Worm (Caenorhabditis elegans): Measurements from ENCODE around the gene idpc-3.

The idpc-3 gene

DNA sequence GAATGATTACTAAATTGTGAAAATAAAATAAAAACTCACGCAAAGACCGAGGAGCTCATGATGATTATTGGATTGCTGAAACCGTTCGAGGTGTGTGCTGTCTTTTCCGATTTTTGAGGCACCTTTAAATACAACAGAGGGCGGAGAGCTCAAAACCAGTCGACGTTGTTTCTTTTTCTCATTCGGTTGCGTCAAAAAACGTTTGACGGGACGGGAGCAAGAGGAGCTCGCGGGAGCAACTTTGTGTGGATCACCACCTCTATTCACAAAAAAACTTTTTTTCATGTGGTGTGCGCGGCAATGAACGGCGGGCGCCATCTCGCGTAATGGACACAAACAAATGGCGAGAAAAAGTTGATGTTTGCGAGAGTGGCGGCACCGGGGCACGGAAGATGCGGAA lies at the start of gene idpc-3:
Gene idpc-3, minus strand, starts transcription at position 101 of the 400 bp plus-strand sequence.
- TF ChIP-seq tab-1 (GFP tag; IDR thresholded peaks at IDR 0.05) = no peak
- no peak for TF ChIP-seq ztf-23 (GFP tag; IDR thresholded peaks at IDR 0.05)

DNA sequence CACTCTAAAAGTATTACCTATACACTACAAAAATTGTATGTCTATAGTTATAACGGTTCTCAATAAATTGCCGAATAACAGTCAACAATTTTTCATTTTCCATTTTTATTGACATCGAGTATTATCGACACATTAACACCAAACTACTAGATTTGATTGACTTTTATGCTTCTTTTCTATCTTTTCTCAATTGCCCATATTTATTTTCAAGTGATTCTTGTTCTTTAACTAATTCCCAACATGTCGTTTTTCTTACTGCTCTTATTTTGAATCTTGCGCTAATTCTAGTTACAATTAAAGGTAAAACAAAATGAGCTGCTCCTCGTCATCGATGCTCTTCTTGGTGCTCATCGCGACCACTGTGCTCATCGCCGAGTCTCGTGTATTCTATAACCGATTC lies 49.0 kb upstream of the idpc-3 start, which contains the start of gene cthd-1:
Gene cthd-1, plus strand, starts transcription at position 301 of the 400 bp plus-strand sequence.
- TF ChIP-seq cog-1 (tag; optimal IDR thresholded peaks at IDR 0.05) (no peak), ztf-29 (GFP tag; IDR thresholded peaks at IDR 0.05) (no peak), ref-1 (GFP tag; conservative IDR thresholded peaks at IDR 0.05) (no peak), flt-1 (GFP tag; IDR thresholded peaks at IDR 0.05) (no peak), ztf-23 (GFP tag; IDR thresholded peaks at IDR 0.05) (no peak), klf-2 (GFP tag; conservative IDR thresholded peaks at IDR 0.05) (no peak), tab-1 (GFP tag; IDR thresholded peaks at IDR 0.05) (no peak), T22C8.4 (GFP tag; IDR thresholded peaks at IDR 0.05) (no peak), med-1 (GFP tag; optimal IDR thresholded peaks at IDR 0.05; ENCODE audit: insufficient read depth) (no peak)

DNA sequence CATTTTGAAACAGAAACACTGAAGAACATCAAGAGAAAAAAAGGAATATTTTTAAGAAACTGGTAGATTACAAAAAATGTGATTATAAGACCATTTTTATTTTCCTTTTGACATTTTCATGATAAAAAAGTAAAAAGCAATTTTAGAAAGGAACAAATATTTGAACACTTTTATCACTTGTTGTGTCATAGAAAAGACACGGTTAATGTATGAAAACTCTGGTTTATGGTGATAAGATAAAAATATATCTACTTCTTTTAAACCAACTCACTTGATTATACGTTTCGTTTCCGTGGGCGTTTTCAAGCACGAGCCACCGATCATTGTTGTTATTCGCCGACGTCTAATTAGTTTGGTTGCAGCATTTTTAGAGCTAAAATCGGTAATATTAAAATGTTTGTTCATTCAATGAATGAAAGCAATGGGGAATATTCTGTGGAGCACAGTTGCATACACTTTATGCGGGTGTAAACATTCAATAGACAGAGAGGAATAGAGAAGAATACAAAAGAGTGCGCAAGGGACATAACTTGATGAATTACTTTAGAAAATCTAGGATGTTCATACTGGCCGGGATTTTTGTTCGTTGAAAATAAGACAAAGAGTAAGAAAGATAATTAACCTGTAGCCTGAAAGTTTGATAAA lies 44.3 kb upstream of the idpc-3 start, which contains the start of gene sulp-8:
Gene sulp-8, minus strand, starts transcription at position 469 of the 645 bp plus-strand sequence.
- TF ChIP-seq T22C8.4 (GFP tag; IDR thresholded peaks at IDR 0.05) (no peak), ztf-29 (GFP tag; IDR thresholded peaks at IDR 0.05) (no peak)

DNA sequence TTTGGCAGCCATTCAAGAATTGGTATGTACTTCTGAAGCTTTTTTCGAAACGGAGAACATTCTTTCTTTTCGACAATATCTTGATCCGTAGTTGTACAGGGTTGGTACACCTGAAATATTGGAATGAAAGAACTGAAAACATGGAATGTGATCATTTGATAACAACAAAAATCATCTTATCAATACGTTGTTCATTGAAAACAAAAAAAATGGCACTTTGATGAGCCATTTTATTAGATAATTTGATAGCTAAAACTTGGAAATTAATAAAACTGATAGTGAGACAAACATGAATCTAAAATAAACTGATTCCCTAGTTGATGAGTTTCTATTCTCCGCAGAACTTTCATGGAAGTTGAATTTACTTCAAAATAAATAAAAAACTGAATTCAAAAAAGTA lies 43.5 kb upstream of the idpc-3 start:
- TF ChIP-seq ref-1 (GFP tag; conservative IDR thresholded peaks at IDR 0.05) (no peak), flt-1 (GFP tag; IDR thresholded peaks at IDR 0.05) (no peak), klf-2 (GFP tag; conservative IDR thresholded peaks at IDR 0.05) (no peak), cog-1 (tag; optimal IDR thresholded peaks at IDR 0.05) (no peak), med-1 (GFP tag; optimal IDR thresholded peaks at IDR 0.05; ENCODE audit: insufficient read depth) (no peak), tab-1 (GFP tag; IDR thresholded peaks at IDR 0.05) (no peak), T22C8.4 (GFP tag; IDR thresholded peaks at IDR 0.05) (no peak)

DNA sequence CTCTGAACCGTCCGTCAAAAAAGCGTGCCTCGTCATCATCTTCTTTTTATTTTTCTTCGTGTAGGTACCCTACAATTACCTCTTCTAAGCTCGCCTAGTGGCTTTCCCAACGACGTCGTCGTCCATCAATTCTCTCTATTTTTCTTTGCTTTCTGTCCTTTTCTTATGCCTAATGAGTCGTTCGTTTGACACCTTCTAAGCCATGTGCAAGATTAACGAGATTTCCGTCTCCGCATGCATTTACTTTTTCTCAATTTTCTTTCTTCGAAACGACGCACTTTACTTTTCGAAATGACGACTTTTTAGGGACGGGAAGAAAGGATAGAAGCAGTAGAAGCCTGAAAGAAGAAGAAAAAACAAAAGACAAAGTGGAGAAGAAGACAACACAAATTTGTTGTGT lies 37.4 kb upstream of the idpc-3 start, which contains the start of gene ZK287.1:
Gene ZK287.1, plus strand, starts transcription at position 301 of the 400 bp plus-strand sequence.
- TF ChIP-seq tab-1 (GFP tag; IDR thresholded peaks at IDR 0.05) (no peak), T22C8.4 (GFP tag; IDR thresholded peaks at IDR 0.05) (no peak), ref-1 (GFP tag; conservative IDR thresholded peaks at IDR 0.05) (no peak), med-1 (GFP tag; optimal IDR thresholded peaks at IDR 0.05; ENCODE audit: insufficient read depth) (no peak), cog-1 (tag; optimal IDR thresholded peaks at IDR 0.05) (no peak), flt-1 (GFP tag; IDR thresholded peaks at IDR 0.05) (no peak), ztf-23 (GFP tag; IDR thresholded peaks at IDR 0.05) (no peak), klf-2 (GFP tag; conservative IDR thresholded peaks at IDR 0.05) (no peak), ztf-29 (GFP tag; IDR thresholded peaks at IDR 0.05) (no peak)

DNA sequence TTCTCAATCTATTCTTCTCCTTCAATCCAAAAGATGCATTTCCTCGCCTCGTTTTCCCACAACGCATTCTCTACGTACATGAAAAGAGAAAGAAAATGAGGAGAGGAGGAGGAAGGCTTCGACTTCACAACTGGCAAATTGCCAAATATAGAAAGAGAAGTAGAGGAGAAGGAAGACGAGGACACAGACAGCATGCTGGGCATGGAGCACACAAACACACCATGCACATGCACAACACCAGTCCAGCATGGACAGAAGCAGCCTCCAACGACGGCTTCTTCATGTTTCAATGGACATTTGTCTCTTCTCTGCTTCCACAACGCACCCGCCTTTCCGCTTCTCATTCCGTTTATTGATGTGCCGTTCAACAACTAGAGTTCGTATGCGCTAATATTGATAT lies 35.6 kb upstream of the idpc-3 start:
- TF ChIP-seq flt-1 (GFP tag; IDR thresholded peaks at IDR 0.05) (no peak), ref-1 (GFP tag; conservative IDR thresholded peaks at IDR 0.05) (no peak), ztf-23 (GFP tag; IDR thresholded peaks at IDR 0.05) (no peak), ztf-29 (GFP tag; IDR thresholded peaks at IDR 0.05) (no peak), cog-1 (tag; optimal IDR thresholded peaks at IDR 0.05) (no peak), klf-2 (GFP tag; conservative IDR thresholded peaks at IDR 0.05) (no peak), med-1 (GFP tag; optimal IDR thresholded peaks at IDR 0.05; ENCODE audit: insufficient read depth) (no peak), T22C8.4 (GFP tag; IDR thresholded peaks at IDR 0.05) (no peak), tab-1 (GFP tag; IDR thresholded peaks at IDR 0.05) (no peak)

DNA sequence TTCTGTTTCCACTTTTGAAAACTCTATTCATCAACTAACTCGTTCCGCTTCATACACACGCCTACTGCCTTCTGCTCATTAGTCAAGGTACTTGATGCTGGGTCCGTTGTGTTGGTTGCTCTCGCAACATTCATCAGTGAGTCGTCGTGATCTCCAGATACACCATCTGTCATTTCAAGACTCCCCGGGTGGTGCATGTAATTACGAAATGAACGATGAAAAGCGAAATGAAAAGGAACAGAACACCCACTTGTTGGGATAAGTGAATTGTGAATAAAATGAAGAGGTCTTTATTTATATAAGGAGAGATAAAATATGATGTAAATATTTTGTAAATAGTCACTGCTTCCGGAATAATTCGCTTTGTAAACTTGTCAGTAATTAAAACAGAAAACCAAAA lies 34.9 kb upstream of the idpc-3 start:
- TF ChIP-seq tab-1 (GFP tag; IDR thresholded peaks at IDR 0.05) (no peak), cog-1 (tag; optimal IDR thresholded peaks at IDR 0.05) (no peak), med-1 (GFP tag; optimal IDR thresholded peaks at IDR 0.05; ENCODE audit: insufficient read depth) (no peak), klf-2 (GFP tag; conservative IDR thresholded peaks at IDR 0.05) (no peak), T22C8.4 (GFP tag; IDR thresholded peaks at IDR 0.05) (no peak), ztf-29 (GFP tag; IDR thresholded peaks at IDR 0.05) (no peak), flt-1 (GFP tag; IDR thresholded peaks at IDR 0.05) (no peak), ztf-23 (GFP tag; IDR thresholded peaks at IDR 0.05) (no peak), ref-1 (GFP tag; conservative IDR thresholded peaks at IDR 0.05) (no peak)

DNA sequence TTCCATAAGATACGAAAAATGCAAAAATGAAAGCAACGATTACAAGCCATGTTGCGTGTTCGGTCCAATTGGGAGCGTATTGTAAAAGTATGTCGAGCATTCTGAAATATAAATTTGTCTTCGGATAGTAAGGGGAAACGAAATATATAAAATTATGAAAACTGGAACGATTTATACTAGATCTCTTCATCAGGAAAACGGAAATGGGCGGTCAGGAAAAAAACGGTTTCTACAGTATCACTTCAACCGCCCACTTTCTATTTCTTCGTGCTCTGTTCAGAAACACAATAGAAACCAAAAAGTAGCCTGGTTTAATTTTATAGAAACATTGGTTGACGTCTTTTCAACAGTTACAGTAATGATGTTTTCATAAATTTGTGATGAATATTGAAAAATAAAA lies 32.5 kb upstream of the idpc-3 start, which contains the start of gene pitr-4:
Gene pitr-4, minus strand, starts transcription at position 101 of the 400 bp plus-strand sequence.
- no peak for TF ChIP-seq flt-1 (GFP tag; IDR thresholded peaks at IDR 0.05)
- no peak for TF ChIP-seq ref-1 (GFP tag; conservative IDR thresholded peaks at IDR 0.05)
- no peak for TF ChIP-seq klf-2 (GFP tag; conservative IDR thresholded peaks at IDR 0.05)
- no peak for TF ChIP-seq ztf-23 (GFP tag; IDR thresholded peaks at IDR 0.05)
- no peak for TF ChIP-seq ztf-29 (GFP tag; IDR thresholded peaks at IDR 0.05)
- TF ChIP-seq T22C8.4 (GFP tag; IDR thresholded peaks at IDR 0.05) = no peak
- TF ChIP-seq tab-1 (GFP tag; IDR thresholded peaks at IDR 0.05) = no peak
- TF ChIP-seq med-1 (GFP tag; optimal IDR thresholded peaks at IDR 0.05; ENCODE audit: insufficient read depth) = no peak
- TF ChIP-seq cog-1 (tag; optimal IDR thresholded peaks at IDR 0.05) = no peak

DNA sequence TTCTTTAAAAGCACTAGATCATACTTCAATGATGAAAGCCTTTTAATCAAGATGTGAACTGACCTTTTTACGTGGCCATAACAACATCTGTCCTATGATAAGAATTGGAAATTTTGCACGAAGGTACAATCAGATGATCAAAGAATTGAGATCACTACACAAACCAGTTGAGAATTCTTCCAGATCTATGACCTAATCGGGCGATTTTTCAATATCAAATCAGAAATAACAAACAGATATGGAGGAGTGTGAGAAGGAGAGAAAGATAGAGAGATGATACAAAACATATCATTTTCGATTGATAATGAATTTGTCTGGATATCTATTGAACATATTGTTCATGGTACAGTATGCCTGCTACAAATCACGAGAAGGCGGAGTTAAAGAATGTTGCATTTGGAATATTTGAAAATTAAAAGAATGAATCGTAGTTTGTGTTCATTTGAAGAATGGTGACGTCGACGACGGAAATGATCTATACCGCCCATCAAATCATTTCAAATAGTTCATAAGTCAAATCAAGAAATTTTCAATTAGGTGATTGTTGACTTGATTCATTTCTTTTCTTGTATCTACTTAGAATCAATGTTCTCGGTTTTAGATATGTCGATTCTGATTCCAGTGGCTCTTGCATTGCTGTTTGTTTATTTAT lies 25.3 kb upstream of the idpc-3 start, which contains the start of gene cyp-29A4:
Gene cyp-29A4, plus strand, starts transcription at position 602 of the 652 bp plus-strand sequence.
- no peak for TF ChIP-seq ref-1 (GFP tag; conservative IDR thresholded peaks at IDR 0.05)
- TF ChIP-seq T22C8.4 (GFP tag; IDR thresholded peaks at IDR 0.05) = no peak
- no peak for TF ChIP-seq flt-1 (GFP tag; IDR thresholded peaks at IDR 0.05)
- no peak for TF ChIP-seq ztf-29 (GFP tag; IDR thresholded peaks at IDR 0.05)
- no peak for TF ChIP-seq ztf-23 (GFP tag; IDR thresholded peaks at IDR 0.05)
- TF ChIP-seq cog-1 (tag; optimal IDR thresholded peaks at IDR 0.05) = no peak
- TF ChIP-seq klf-2 (GFP tag; conservative IDR thresholded peaks at IDR 0.05) = no peak
- TF ChIP-seq tab-1 (GFP tag; IDR thresholded peaks at IDR 0.05) = no peak
- TF ChIP-seq med-1 (GFP tag; optimal IDR thresholded peaks at IDR 0.05; ENCODE audit: insufficient read depth) = no peak

Data from whole organism, midembryonic.